Worm (Caenorhabditis elegans) whole organism, early embryonic: ENCODE results near the gene R31.2.

Experiments used
- ama-1 ChIP-seq: fragments of 150-350 bp; optimal IDR thresholded peaks from 2 replicates; lab custom pipeline; 2014
- flt-1 ChIP-seq: fragments of 200-800 bp; sonication (Bioruptor generic); IDR thresholded peaks from 2 replicates; pipeline ENCODE4 v1.3.6; 2022; ENCODE audit warnings: missing genetic modification characterization, missing compliant biosample characterization
- hnd-1 ChIP-seq: sonication (generic microtip); optimal IDR thresholded peaks from 2 replicates; lab custom pipeline; 2016; ENCODE audit warnings: missing genetic modification characterization, missing compliant biosample characterization

- TF ChIP-seq flt-1 (GFP tag; lab: Robert Waterston, UW) (no peak), ama-1 (lab: Kevin White, UChicago) (no peak), hnd-1 (tag; lab: Kevin White, UChicago) (no peak)
These were observed 11.7 kb downstream of the R31.2 start, which contains the start of gene F58H1.2 for ce11 chrV:11929046-11929590.
